Fruit fly (Drosophila melanogaster) whole organism, prepupa: ENCODE measurements around the gene Cyp311a1.

Experiments
- CG16779 ChIP-seq: fragments of 200-800 bp; sonication (Bioruptor generic); optimal IDR thresholded peaks from 3 replicates; lab custom pipeline; 2017; ENCODE audit warnings: missing biosample characterization, mild to moderate bottlenecking, missing genetic modification characterization
- Eip75B ChIP-seq: fragments of 200-800 bp; sonication (Bioruptor generic); optimal IDR thresholded peaks from 3 replicates; lab custom pipeline; 2016; ENCODE audit warnings: missing biosample characterization, missing genetic modification characterization
- Lpt ChIP-seq: fragments of 200-800 bp; sonication (Bioruptor generic); optimal IDR thresholded peaks from 3 replicates; lab custom pipeline; 2016; ENCODE audit warnings: missing biosample characterization, missing genetic modification characterization
- Smox ChIP-seq: fragments of 200-800 bp; sonication (Bioruptor generic); optimal IDR thresholded peaks from 3 replicates; lab custom pipeline; 2016; ENCODE audit warnings: missing biosample characterization, missing genetic modification characterization

- no peak for TF ChIP-seq Eip75B (GFP tag; lab: Kevin White, UChicago)
- TF ChIP-seq CG16779 (tag; lab: Kevin White, UChicago), result no peak
- TF ChIP-seq Smox (GFP tag; lab: Kevin White, UChicago), result no peak
- no peak for TF ChIP-seq Lpt (GFP tag; lab: Kevin White, UChicago)
Observed at dm6 chrX:12028825-12029514, 2.3 kb downstream of the Cyp311a1 start, which contains the start of gene Usp7.
